Worm (Caenorhabditis elegans): ENCODE measurements around the gene Y53F4B.25.

DNA sequence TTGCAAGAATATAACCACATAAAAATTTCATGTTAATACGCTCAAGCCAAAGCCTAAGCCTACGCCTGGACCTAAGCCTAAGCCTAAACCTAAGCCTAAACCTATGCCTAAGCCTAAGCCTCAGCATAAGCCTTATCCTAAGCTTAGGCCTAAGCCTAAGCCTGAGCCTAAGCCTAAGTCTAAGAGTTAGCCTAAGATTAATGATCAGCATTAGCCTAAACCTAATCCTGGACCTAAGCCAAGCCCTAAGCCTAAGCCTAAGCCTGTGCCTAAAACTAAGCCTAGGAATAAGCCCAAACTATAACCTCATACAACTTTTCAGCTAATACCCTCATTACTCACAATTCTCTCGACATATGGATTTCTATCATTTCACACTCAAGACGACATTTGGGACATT is 22.4 kb downstream of the Y53F4B.25 start:
- TF ChIP-seq nfya-2 (GFP tag; IDR thresholded peaks at IDR 0.05) (no peak), zim-3 (tag; optimal IDR thresholded peaks at IDR 0.05) (no peak), madf-3 (GFP tag; IDR thresholded peaks at IDR 0.05) (no peak), nhr-80 (tag; optimal IDR thresholded peaks at IDR 0.05) (no peak), hlh-12 (tag; optimal IDR thresholded peaks at IDR 0.05) (no peak), rcor-1 (GFP tag; IDR thresholded peaks at IDR 0.05) (no peak), nhr-179 (tag; optimal IDR thresholded peaks at IDR 0.05) (no peak), madf-10 (tag; optimal IDR thresholded peaks at IDR 0.05) (no peak), ccch-3 (GFP tag; optimal IDR thresholded peaks at IDR 0.05) (no peak), ets-4 (GFP tag; optimal IDR thresholded peaks at IDR 0.05) (no peak), lin-35 (GFP tag; optimal IDR thresholded peaks at IDR 0.05) (no peak), snpc-3.4 (tag; optimal IDR thresholded peaks at IDR 0.05) (no peak)
